Worm (Caenorhabditis elegans) whole organism, L4/young adult: ENCODE results near the gene D1053.4.

ENCODE experiments used
- W03F9.2 ChIP-seq: fragments of 150-350 bp; optimal IDR thresholded peaks from 2 replicates; lab custom pipeline; 2014; ENCODE audit warnings: missing biosample characterization, missing genetic modification characterization
- him-1 ChIP-seq: sonication (generic microtip); optimal IDR thresholded peaks from 2 replicates; lab custom pipeline; 2016; ENCODE audit warnings: missing genotype, missing genetic modification reagents, missing genetic modification characterization, missing compliant biosample characterization

ce11 chrX:11702236-11702635 is 21.4 kb downstream of the D1053.4 start, which contains the start of gene C44C10.3:
- no peak for TF ChIP-seq W03F9.2
- TF ChIP-seq him-1 (tag; lab: Kevin White, UChicago) = no peak
